Fruit fly (Drosophila melanogaster) whole organism, wandering third instar larva: Measurements from ENCODE around the gene CG32568.

Experiments used
- CG32264 ChIP-seq: fragments of 200-800 bp; sonication (Bioruptor generic); optimal IDR thresholded peaks from 2 replicates; lab custom pipeline; 2016; ENCODE audit warnings: missing biosample characterization, missing genetic modification characterization
- CG9705 ChIP-seq: fragments of 200-800 bp; sonication (Bioruptor generic); optimal IDR thresholded peaks from 2 replicates; lab custom pipeline; 2018; ENCODE audit warnings: missing biosample characterization, mild to moderate bottlenecking, missing genetic modification characterization
- CrebA ChIP-seq: fragments of 200-800 bp; sonication (Bioruptor generic); optimal IDR thresholded peaks from 2 replicates; lab custom pipeline; 2016; ENCODE audit warnings: missing biosample characterization, mild to moderate bottlenecking, missing genetic modification characterization, borderline replicate concordance
- Dfd ChIP-seq: fragments of >200 bp; optimal IDR thresholded peaks from 2 replicates; lab custom pipeline; 2017; ENCODE audit warnings: missing biosample characterization, missing genetic modification characterization
- Dif ChIP-seq: fragments of 200-275, 200-300 bp; sonication (Bioruptor generic); optimal IDR thresholded peaks from 2 replicates; lab custom pipeline; 2018; ENCODE audit warnings: missing biosample characterization, missing genetic modification characterization; ENCODE audit not compliant: partially characterized antibody
- GATAd ChIP-seq: sonication (Bioruptor generic); optimal IDR thresholded peaks from 2 replicates; lab custom pipeline; 2016; ENCODE audit warnings: missing biosample characterization, missing genetic modification characterization
- HLH106 ChIP-seq: fragments of 200-800 bp; optimal IDR thresholded peaks from 3 replicates; lab custom pipeline; 2019; ENCODE audit warnings: missing biosample characterization, mild to moderate bottlenecking, missing genetic modification characterization, moderate library complexity
- Hnf4 ChIP-seq: fragments of 200-800 bp; sonication (Bioruptor generic); optimal IDR thresholded peaks from 2 replicates; lab custom pipeline; 2016; ENCODE audit warnings: missing biosample characterization, mild to moderate bottlenecking, missing genetic modification characterization
- Hr78 ChIP-seq: fragments of >200 bp; optimal IDR thresholded peaks from 2 replicates; lab custom pipeline; 2017; ENCODE audit warnings: missing biosample characterization, missing genetic modification characterization
- Hr83 ChIP-seq: fragments of 200-300 bp; sonication (Bioruptor generic); optimal IDR thresholded peaks from 2 replicates; lab custom pipeline; 2016; ENCODE audit warnings: missing biosample characterization, mild to moderate bottlenecking, missing genetic modification characterization, moderate library complexity; ENCODE audit not compliant: poor library complexity, severe bottlenecking
- Jra ChIP-seq: sonication (Bioruptor generic); optimal IDR thresholded peaks from 2 replicates; lab custom pipeline; 2016; ENCODE audit warnings: missing biosample characterization, missing genetic modification characterization
- Mio ChIP-seq: sonication (Bioruptor generic); optimal IDR thresholded peaks from 2 replicates; lab custom pipeline; 2016; ENCODE audit warnings: missing biosample characterization, missing genetic modification characterization
- Myc ChIP-seq: fragments of >200 bp; optimal IDR thresholded peaks from 2 replicates; lab custom pipeline; 2017
- N ChIP-seq: fragments of >200 bp; optimal IDR thresholded peaks from 2 replicates; lab custom pipeline; 2018; ENCODE audit warnings: missing biosample characterization, missing external identifiers, missing genetic modification characterization
- OdsH ChIP-seq: fragments of 200-800 bp; sonication (Bioruptor generic); optimal IDR thresholded peaks from 2 replicates; lab custom pipeline; 2016; ENCODE audit warnings: missing biosample characterization, mild to moderate bottlenecking, missing genetic modification characterization
- Rel ChIP-seq, 2 experiments: fragments of 200-800 bp; sonication (Bioruptor generic) in 1 of 2; optimal IDR thresholded peaks; 2 replicates in 1 of 2; 3 replicates in 1 of 2; lab custom pipeline; 2016 to 2019; ENCODE audit warnings: mild to moderate bottlenecking in 2 of 2, missing biosample characterization in 2 of 2, missing genetic modification characterization in 2 of 2, moderate library complexity in 1 of 2
- Sp1 ChIP-seq: fragments of 200-800 bp; sonication (Bioruptor generic); optimal IDR thresholded peaks from 3 replicates; lab custom pipeline; 2019; ENCODE audit warnings: missing biosample characterization, mild to moderate bottlenecking, missing genetic modification characterization, moderate library complexity
- br ChIP-seq: fragments of 200-800 bp; sonication (Bioruptor generic); optimal IDR thresholded peaks from 2 replicates; lab custom pipeline; 2016; ENCODE audit warnings: missing biosample characterization, missing genetic modification characterization
- brk ChIP-seq: fragments of 200-800 bp; sonication (Bioruptor generic); optimal IDR thresholded peaks from 2 replicates; lab custom pipeline; 2016; ENCODE audit warnings: missing biosample characterization, mild to moderate bottlenecking, missing genetic modification characterization
- dl ChIP-seq, 2 experiments: fragments of 175-275, 200-275 bp in 1 of 2; fragments of 200-275 bp in 1 of 2; sonication (Bioruptor generic); optimal IDR thresholded peaks; lab custom pipeline; 2018; ENCODE audit warnings: mild to moderate bottlenecking in 2 of 2, missing biosample characterization in 2 of 2, missing genetic modification characterization in 2 of 2, moderate library complexity in 2 of 2; ENCODE audit not compliant: partially characterized antibody in 2 of 2, insufficient read depth in 1 of 2
- dmrt93B ChIP-seq: fragments of 200-800 bp; sonication (Bioruptor generic); optimal IDR thresholded peaks from 2 replicates; lab custom pipeline; 2018; ENCODE audit warnings: missing biosample characterization, mild to moderate bottlenecking, missing genetic modification characterization
- dsf ChIP-seq: sonication (Bioruptor generic); optimal IDR thresholded peaks from 2 replicates; lab custom pipeline; 2016; ENCODE audit warnings: missing biosample characterization, missing genetic modification characterization, borderline replicate concordance
- ey ChIP-seq: fragments of 200-800 bp; sonication (Bioruptor generic); optimal IDR thresholded peaks from 2 replicates; lab custom pipeline; 2016; ENCODE audit warnings: missing biosample characterization, missing genetic modification characterization
- foxo ChIP-seq, 2 experiments: fragments of 200-800 bp; sonication (Bioruptor generic); optimal IDR thresholded peaks; 2 replicates in 1 of 2; 3 replicates in 1 of 2; lab custom pipeline; 2016 to 2017; ENCODE audit warnings: missing biosample characterization in 2 of 2, missing genetic modification characterization in 2 of 2
- fru ChIP-seq: fragments of 200-800 bp; sonication (Bioruptor generic); optimal IDR thresholded peaks from 3 replicates; lab custom pipeline; 2016; ENCODE audit warnings: missing biosample characterization, mild to moderate bottlenecking, missing genetic modification characterization
- h ChIP-seq: fragments of 200-800 bp; sonication (Bioruptor generic); optimal IDR thresholded peaks from 3 replicates; lab custom pipeline; 2016; ENCODE audit warnings: missing biosample characterization, mild to moderate bottlenecking, missing genetic modification characterization
- jim ChIP-seq: fragments of 175-275, 200-325 bp; sonication (Bioruptor generic); optimal IDR thresholded peaks from 2 replicates; lab custom pipeline; 2016; ENCODE audit warnings: missing biosample characterization, mild to moderate bottlenecking, missing genetic modification characterization
- lola ChIP-seq: fragments of >200 bp; optimal IDR thresholded peaks from 2 replicates; lab custom pipeline; 2017; ENCODE audit warnings: missing biosample characterization, missing genetic modification characterization
- pan ChIP-seq: fragments of >200 bp; optimal IDR thresholded peaks from 2 replicates; lab custom pipeline; 2017
- psq ChIP-seq: fragments of 200-800 bp; sonication (Bioruptor generic); optimal IDR thresholded peaks from 3 replicates; lab custom pipeline; 2017; ENCODE audit warnings: missing biosample characterization, mild to moderate bottlenecking, missing genetic modification characterization, moderate library complexity
- rgr ChIP-seq: fragments of 200-800 bp; sonication (Bioruptor generic); optimal IDR thresholded peaks from 3 replicates; lab custom pipeline; 2016; ENCODE audit warnings: missing biosample characterization, mild to moderate bottlenecking, missing genetic modification characterization
- sage ChIP-seq: fragments of 200-800 bp; sonication (Bioruptor generic); optimal IDR thresholded peaks from 2 replicates; lab custom pipeline; 2016; ENCODE audit warnings: missing biosample characterization, mild to moderate bottlenecking, missing genetic modification characterization
- sv ChIP-seq: fragments of 200-800 bp; sonication (Bioruptor generic); optimal IDR thresholded peaks from 3 replicates; lab custom pipeline; 2016; ENCODE audit warnings: missing biosample characterization, missing genetic modification characterization
- tai ChIP-seq: sonication (Bioruptor generic); optimal IDR thresholded peaks from 2 replicates; lab custom pipeline; 2016; ENCODE audit warnings: missing biosample characterization, missing genetic modification characterization
- usp ChIP-seq: fragments of >200 bp; optimal IDR thresholded peaks from 2 replicates; lab custom pipeline; 2017; ENCODE audit warnings: missing biosample characterization, missing genetic modification characterization
- woc ChIP-seq: sonication (Bioruptor generic); optimal IDR thresholded peaks from 2 replicates; lab custom pipeline; 2016; ENCODE audit warnings: missing biosample characterization, mild to moderate bottlenecking, missing genetic modification characterization

CG32568 gene

dm6 chrX:16781055-16781454 is 40.3 kb downstream of the CG32568 start:
- no peak for TF ChIP-seq fru (GFP tag; lab: Kevin White, UChicago)
- TF ChIP-seq rgr (GFP tag; lab: Kevin White, UChicago), result peak; percentile 4
- peak in 1 of 2 experiments; percentile 1 for TF ChIP-seq foxo (GFP tag; optimal IDR thresholded peaks at IDR 0.05; lab: Kevin White, UChicago)

- no peak for TF ChIP-seq Hr78 (GFP tag; lab: Kevin White, UChicago)
- TF ChIP-seq lola (GFP tag; lab: Kevin White, UChicago), result no peak
- TF ChIP-seq usp (GFP tag; lab: Kevin White, UChicago), result no peak
- TF ChIP-seq sv, result peak; percentile 8
- no peak for TF ChIP-seq br (GFP tag; lab: Kevin White, UChicago)
- TF ChIP-seq brk, result no peak
- TF ChIP-seq OdsH, result peak; percentile 0
- no peak for TF ChIP-seq psq (GFP tag; lab: Kevin White, UChicago)
- no peak for TF ChIP-seq Hr83 (GFP tag; lab: Kevin White, UChicago)
- no peak for TF ChIP-seq Myc (lab: Kevin White, UChicago)
- TF ChIP-seq GATAd, result no peak
- peak in 1 of 2 experiments; percentile 13 for TF ChIP-seq foxo (GFP tag; optimal IDR thresholded peaks at IDR 0.05; lab: Kevin White, UChicago)
- TF ChIP-seq Hnf4, result no peak
- no peak for TF ChIP-seq CG9705 (GFP tag; lab: Kevin White, UChicago)
- TF ChIP-seq h (GFP tag; lab: Kevin White, UChicago), result peak; percentile 13
- no peak for TF ChIP-seq Rel (GFP tag; optimal IDR thresholded peaks at IDR 0.05; lab: Kevin White, UChicago)
- TF ChIP-seq Rel (tag; optimal IDR thresholded peaks at IDR 0.05; lab: Kevin White, UChicago), result no peak
- no peak for TF ChIP-seq CrebA (GFP tag; lab: Kevin White, UChicago)
- no peak for TF ChIP-seq Jra (GFP tag; lab: Kevin White, UChicago)
- no peak for TF ChIP-seq Dif (GFP tag; lab: Kevin White, UChicago)
- no peak for TF ChIP-seq HLH106 (tag; lab: Kevin White, UChicago)
- no peak for TF ChIP-seq Dfd (GFP tag; lab: Kevin White, UChicago)
- TF ChIP-seq dl (GFP tag; optimal IDR thresholded peaks at IDR 0.05; lab: Kevin White, UChicago; ENCODE audit: insufficient read depth in 1 of 2, partially characterized antibody in 2 of 2), result no peak
- TF ChIP-seq rgr (GFP tag; lab: Kevin White, UChicago), result peak; percentile 20
- no peak for TF ChIP-seq Mio (GFP tag; lab: Kevin White, UChicago)
- TF ChIP-seq pan (lab: Kevin White, UChicago), result no peak
- TF ChIP-seq woc (GFP tag; lab: Kevin White, UChicago), result no peak
- no peak for TF ChIP-seq CG32264 (GFP tag; lab: Kevin White, UChicago)
- TF ChIP-seq tai (GFP tag; lab: Kevin White, UChicago), result no peak
- TF ChIP-seq dmrt93B (GFP tag; lab: Kevin White, UChicago), result no peak
- TF ChIP-seq fru (GFP tag; lab: Kevin White, UChicago), result peak; percentile 4
- no peak for TF ChIP-seq sage (GFP tag; lab: Kevin White, UChicago)
- TF ChIP-seq Sp1 (GFP tag; lab: Kevin White, UChicago), result no peak
- no peak for TF ChIP-seq dsf (GFP tag; lab: Kevin White, UChicago)
- no peak for TF ChIP-seq N (GFP tag; lab: Kevin White, UChicago)
- TF ChIP-seq jim (GFP tag; lab: Kevin White, UChicago), result no peak
- TF ChIP-seq ey (GFP tag; lab: Kevin White, UChicago), result peak; percentile 4
- TF ChIP-seq, all 38 proteins: peak for 7
These were observed 41.6 kb downstream of the CG32568 start for dm6 chrX:16782175-16782916.
